Fruit fly (Drosophila melanogaster) whole organism, embryonic: Measurements from ENCODE around the gene VhaM9.7-d.
A peak's percentile ranks its signal among the peaks of the same experiment; 100 is the strongest.

ENCODE experiments used
- Blimp-1 ChIP-seq: fragments of 200-800 bp; sonication (Bioruptor generic); optimal IDR thresholded peaks from 3 replicates; lab custom pipeline; 2018; ENCODE audit warnings: missing biosample characterization, missing genetic modification characterization, mild to moderate bottlenecking, moderate library complexity, missing genetic modification reagents
- CG10274 ChIP-seq: fragments of 200-800 bp; sonication (Bioruptor generic); optimal IDR thresholded peaks from 3 replicates; lab custom pipeline; 2017; ENCODE audit warnings: missing biosample characterization, mild to moderate bottlenecking, missing genetic modification characterization
- CG11504 ChIP-seq: fragments of 200-800 bp; sonication (Bioruptor generic); optimal IDR thresholded peaks from 3 replicates; lab custom pipeline; 2019; ENCODE audit warnings: missing biosample characterization, mild to moderate bottlenecking, missing genetic modification characterization, moderate library complexity
- CG12659 ChIP-seq: fragments of 200-800 bp; sonication (Bioruptor generic); optimal IDR thresholded peaks from 3 replicates; lab custom pipeline; 2017; ENCODE audit warnings: mild to moderate bottlenecking, missing biosample characterization, missing genetic modification reagents, missing genetic modification characterization
- CG12769 ChIP-seq: fragments of 200-800 bp; sonication (Bioruptor generic); optimal IDR thresholded peaks from 2 replicates; lab custom pipeline; 2019; ENCODE audit warnings: missing biosample characterization, mild to moderate bottlenecking, missing genetic modification characterization, moderate library complexity
- CG13287 ChIP-seq: fragments of 200-800 bp; sonication (Bioruptor generic); IDR thresholded peaks from 2 replicates; pipeline ENCODE4 v1.3.6; 2022; ENCODE audit warnings: missing biosample characterization, missing genetic modification characterization; ENCODE audit not compliant: partially characterized antibody
- CG13894 ChIP-seq: fragments of 200-800 bp; sonication (Bioruptor generic); optimal IDR thresholded peaks from 3 replicates; lab custom pipeline; 2018; ENCODE audit warnings: missing biosample characterization, mild to moderate bottlenecking, missing genetic modification characterization, moderate library complexity
- CG14667 ChIP-seq: fragments of 200-800 bp; sonication (Bioruptor generic); IDR thresholded peaks from 2 replicates; pipeline ENCODE4 v1.3.6; 2022; ENCODE audit warnings: missing biosample characterization, missing genetic modification characterization
- CG15011 ChIP-seq: fragments of 200-800 bp; sonication (Bioruptor generic); optimal IDR thresholded peaks from 3 replicates; lab custom pipeline; 2018; ENCODE audit warnings: missing biosample characterization, mild to moderate bottlenecking, missing genetic modification characterization
- CG15073 ChIP-seq: fragments of 200-800 bp; sonication (Bioruptor generic); optimal IDR thresholded peaks from 2 replicates; lab custom pipeline; 2016; ENCODE audit warnings: missing biosample characterization, missing genetic modification characterization
- CG15514 ChIP-seq: fragments of 200-800 bp; sonication (Bioruptor generic); optimal IDR thresholded peaks from 3 replicates; lab custom pipeline; 2017; ENCODE audit warnings: missing biosample characterization, missing genetic modification characterization, mild to moderate bottlenecking, moderate library complexity, missing genetic modification reagents
- CG16813 ChIP-seq: fragments of 200-800 bp; sonication (Bioruptor generic); IDR thresholded peaks from 3 replicates; pipeline ENCODE4 v1.3.6; 2022; ENCODE audit warnings: missing biosample characterization, missing genetic modification characterization; ENCODE audit not compliant: partially characterized antibody
- CG17612 ChIP-seq: fragments of 200-800 bp; sonication (Bioruptor generic); IDR thresholded peaks from 2 replicates; pipeline ENCODE4 v1.3.6; 2022; ENCODE audit warnings: missing biosample characterization, missing genetic modification characterization
- CG17912 ChIP-seq: fragments of 200-800 bp; sonication (Bioruptor generic); optimal IDR thresholded peaks from 2 replicates; lab custom pipeline; 2018; ENCODE audit warnings: missing biosample characterization, mild to moderate bottlenecking, missing genetic modification characterization
- CG18011 ChIP-seq: fragments of 200-800 bp; sonication (Bioruptor generic); optimal IDR thresholded peaks from 2 replicates; lab custom pipeline; 2017; ENCODE audit warnings: missing biosample characterization, missing genetic modification characterization, mild to moderate bottlenecking, moderate library complexity, missing genotype
- CG18262 ChIP-seq: fragments of 200-800 bp; optimal IDR thresholded peaks from 3 replicates; lab custom pipeline; 2019; ENCODE audit warnings: missing biosample characterization, mild to moderate bottlenecking, missing genetic modification characterization, moderate library complexity
- CG2199 ChIP-seq: fragments of 200-800 bp; sonication (Bioruptor generic); IDR thresholded peaks from 3 replicates; pipeline ENCODE4 v1.3.6; 2022; ENCODE audit warnings: missing biosample characterization, missing genetic modification characterization
- CG2202 ChIP-seq: fragments of 200-800 bp; sonication (Bioruptor generic); optimal IDR thresholded peaks from 2 replicates; lab custom pipeline; 2018; ENCODE audit warnings: missing biosample characterization, mild to moderate bottlenecking, missing genetic modification characterization
- CG32532 ChIP-seq: fragments of 200-800 bp; sonication (Bioruptor generic); IDR thresholded peaks from 2 replicates; pipeline ENCODE4 v1.3.6; 2022; ENCODE audit warnings: missing biosample characterization, missing genetic modification characterization
- CG3407 ChIP-seq: fragments of 200-800 bp; sonication (Bioruptor generic); optimal IDR thresholded peaks from 2 replicates; lab custom pipeline; 2018; ENCODE audit warnings: missing biosample characterization, mild to moderate bottlenecking, missing genetic modification characterization
- CG3726 ChIP-seq: fragments of 200-800 bp; sonication (Bioruptor generic); IDR thresholded peaks from 3 replicates; pipeline ENCODE4, ENCODE4 v1.3.6; 2022; ENCODE audit warnings: missing biosample characterization, missing genetic modification characterization
- CG4820 ChIP-seq: fragments of 200-800 bp; sonication (Bioruptor generic); optimal IDR thresholded peaks from 3 replicates; lab custom pipeline; 2016; ENCODE audit warnings: missing biosample characterization, missing genetic modification characterization
- CG6254 ChIP-seq: fragments of 200-800 bp; sonication (Bioruptor generic); optimal IDR thresholded peaks from 3 replicates; lab custom pipeline; 2017; ENCODE audit warnings: mild to moderate bottlenecking, missing biosample characterization, missing genetic modification reagents, missing genetic modification characterization
- CG6854 ChIP-seq: fragments of 200-800 bp; sonication (Bioruptor generic); optimal IDR thresholded peaks from 3 replicates; lab custom pipeline; 2017; ENCODE audit warnings: missing biosample characterization, mild to moderate bottlenecking, missing genetic modification characterization
- CkIIα-i1 ChIP-seq: fragments of 200-800 bp; sonication (Bioruptor generic); IDR thresholded peaks from 2 replicates; pipeline ENCODE4 v1.3.6; 2022; ENCODE audit warnings: missing biosample characterization, missing genetic modification characterization
- CrebB ChIP-seq: fragments of 200-800 bp; sonication (Bioruptor generic); optimal IDR thresholded peaks from 3 replicates; lab custom pipeline; 2018; ENCODE audit warnings: missing biosample characterization, mild to moderate bottlenecking, missing genetic modification characterization
- ERR ChIP-seq: fragments of 200-800 bp; sonication (Bioruptor generic); optimal IDR thresholded peaks from 2 replicates; lab custom pipeline; 2016; ENCODE audit warnings: missing biosample characterization, missing genetic modification characterization
- Ets97D ChIP-seq: fragments of 200-800 bp; sonication (Bioruptor generic); optimal IDR thresholded peaks from 3 replicates; lab custom pipeline; 2016; ENCODE audit warnings: missing biosample characterization, missing genetic modification characterization
- Hr78 ChIP-seq, 2 experiments: fragments of 200-800 bp in 1 of 2; fragments of >200 bp in 1 of 2; sonication (Bioruptor generic) in 1 of 2; optimal IDR thresholded peaks; 2 replicates each; lab custom pipeline; 2017 to 2019; ENCODE audit warnings: missing biosample characterization in 2 of 2, missing genetic modification characterization in 2 of 2, mild to moderate bottlenecking in 1 of 2, moderate library complexity in 1 of 2
- MBD-R2 ChIP-seq: fragments of 200-800 bp; sonication (Bioruptor generic); IDR thresholded peaks from 2 replicates; pipeline ENCODE4 v1.3.6; 2022; ENCODE audit warnings: missing biosample characterization, missing genetic modification characterization
- MTF-1 ChIP-seq: fragments of 200-800 bp; sonication (Bioruptor generic); optimal IDR thresholded peaks from 2 replicates; lab custom pipeline; 2018; ENCODE audit warnings: missing biosample characterization, mild to moderate bottlenecking, missing genetic modification characterization, borderline replicate concordance
- Med ChIP-seq: fragments of 200-800 bp; sonication (Bioruptor generic); peaks from one replicate; lab custom pipeline; 2016; ENCODE audit warnings: missing biosample characterization, missing genetic modification characterization, mild to moderate bottlenecking, inconsistent platforms, moderate library complexity
- Meics ChIP-seq: fragments of 200-800 bp; sonication (Bioruptor generic); optimal IDR thresholded peaks from 2 replicates; lab custom pipeline; 2017; ENCODE audit warnings: missing biosample characterization, mild to moderate bottlenecking, missing genetic modification characterization
- Pdp1 ChIP-seq, 2 experiments: fragments of 200-800 bp; sonication (Bioruptor generic); optimal IDR thresholded peaks; 3 replicates each; lab custom pipeline; 2016; ENCODE audit warnings: missing biosample characterization in 2 of 2, missing genetic modification characterization in 2 of 2, mild to moderate bottlenecking in 1 of 2, moderate library complexity in 1 of 2
- Sox100B ChIP-seq: fragments of 200-800 bp; sonication (Bioruptor generic); optimal IDR thresholded peaks from 3 replicates; lab custom pipeline; 2018; ENCODE audit warnings: missing biosample characterization, mild to moderate bottlenecking, missing genetic modification characterization
- cg ChIP-seq: fragments of 200-800 bp; sonication (Bioruptor generic); optimal IDR thresholded peaks from 3 replicates; lab custom pipeline; 2019; ENCODE audit warnings: missing biosample characterization, mild to moderate bottlenecking, missing genetic modification characterization, moderate library complexity
- eve ChIP-seq, 2 experiments: fragments of >200 bp; optimal IDR thresholded peaks; 2 replicates each; lab custom pipeline; 2017; ENCODE audit warnings: missing biosample characterization in 2 of 2, missing genetic modification characterization in 2 of 2
- gem ChIP-seq: fragments of 200-800 bp; sonication (Bioruptor generic); optimal IDR thresholded peaks from 2 replicates; lab custom pipeline; 2019; ENCODE audit warnings: missing biosample characterization, mild to moderate bottlenecking, missing genetic modification characterization, moderate library complexity
- grn ChIP-seq: fragments of 200-800 bp; sonication (Bioruptor generic); optimal IDR thresholded peaks from 3 replicates; lab custom pipeline; 2017; ENCODE audit warnings: missing biosample characterization, missing genetic modification characterization
- h ChIP-seq: fragments of >200 bp; optimal IDR thresholded peaks from 2 replicates; lab custom pipeline; 2017
- mirr ChIP-seq: fragments of 200-800 bp; sonication (Bioruptor generic); optimal IDR thresholded peaks from 3 replicates; lab custom pipeline; 2018; ENCODE audit warnings: missing biosample characterization, mild to moderate bottlenecking, missing genetic modification characterization
- nmo ChIP-seq: fragments of 200-800 bp; sonication (Bioruptor generic); optimal IDR thresholded peaks from 2 replicates; lab custom pipeline; 2018; ENCODE audit warnings: missing biosample characterization, mild to moderate bottlenecking, missing genetic modification characterization, moderate library complexity
- oc ChIP-seq: fragments of 200-800 bp; sonication (Bioruptor generic); optimal IDR thresholded peaks from 2 replicates; lab custom pipeline; 2018; ENCODE audit warnings: missing biosample characterization, mild to moderate bottlenecking, missing genetic modification characterization, moderate library complexity
- rib ChIP-seq: fragments of 200-800 bp; sonication (Bioruptor generic); IDR thresholded peaks from 2 replicates; pipeline ENCODE4 v1.3.6; 2022; ENCODE audit warnings: missing biosample characterization, missing genetic modification characterization
- ro ChIP-seq: fragments of 200-800 bp; sonication (Bioruptor generic); IDR thresholded peaks from 2 replicates; pipeline ENCODE4 v1.3.6; 2022; ENCODE audit warnings: missing biosample characterization, missing genetic modification characterization
- slp2 ChIP-seq: fragments of 200-800 bp; sonication (Bioruptor generic); optimal IDR thresholded peaks from 2 replicates; lab custom pipeline; 2016; ENCODE audit warnings: missing biosample characterization, missing genetic modification characterization
- vfl ChIP-seq: fragments of 200-800 bp; sonication (Bioruptor generic); optimal IDR thresholded peaks from 2 replicates; lab custom pipeline; 2016; ENCODE audit warnings: missing biosample characterization, missing genetic modification characterization
- vnd ChIP-seq: fragments of 200-800 bp; sonication (Bioruptor generic); IDR thresholded peaks from 3 replicates; pipeline ENCODE4 v1.3.6; 2022; ENCODE audit warnings: missing biosample characterization, missing genetic modification characterization; ENCODE audit not compliant: partially characterized antibody

Gene VhaM9.7-d

DNA sequence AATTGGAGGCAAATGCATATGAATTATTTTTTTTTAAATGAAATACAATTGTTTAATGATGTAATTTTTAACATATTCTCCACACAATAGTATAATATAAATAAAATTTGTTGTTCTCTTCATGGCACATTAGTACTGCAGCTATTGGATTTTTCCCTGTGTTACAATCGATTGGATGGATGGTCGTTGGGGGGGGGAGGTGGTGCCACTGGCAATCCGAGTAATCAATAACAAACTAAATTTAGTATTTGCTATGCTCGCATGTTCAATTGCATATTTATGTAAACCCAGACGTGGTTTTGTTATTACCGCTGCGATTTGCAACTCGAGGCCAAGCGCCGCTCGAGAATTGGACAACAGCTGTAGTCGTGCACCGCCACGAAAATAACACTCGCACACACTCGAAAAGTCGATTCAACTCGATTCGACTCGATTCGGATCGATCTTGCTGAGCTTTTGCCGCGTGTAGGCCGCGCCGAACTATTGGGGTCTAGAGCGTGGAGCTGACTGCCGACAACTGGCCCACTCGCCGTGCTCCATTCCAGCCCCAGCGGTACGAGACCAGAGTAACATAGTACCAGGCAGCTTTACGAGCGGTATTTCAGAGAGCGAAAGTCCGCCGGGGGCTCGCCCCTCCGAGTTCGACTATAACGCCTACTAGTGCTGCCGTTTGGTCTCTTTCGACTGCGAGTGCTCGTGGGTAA, 12.4 kb downstream of the VhaM9.7-d start, which contains the start of gene CG18622 (continued):
- peak; percentile 54 for TF ChIP-seq CG12769
- TF ChIP-seq vnd (GFP tag; lab: Robert Waterston, UW): peak; percentile 44; the same call in 1 of the 3 replicates
- no peak for TF ChIP-seq CG18011 (GFP tag; lab: Kevin White, UChicago)
- no peak for TF ChIP-seq CG14667
- TF ChIP-seq CG16813 (GFP tag; lab: Robert Waterston, UW): 0 out of 3 replicates have a peak, but pooled peaks have one; percentile 18
- no peak for TF ChIP-seq CG6854
- TF ChIP-seq CG32532: peak; percentile 29
- TF ChIP-seq CG18262 (tag; lab: Kevin White, UChicago): peak; percentile 3
- TF ChIP-seq MTF-1 (GFP tag; lab: Kevin White, UChicago): no peak
- peak; percentile 34 for TF ChIP-seq oc
- TF ChIP-seq CrebB: no peak
- TF ChIP-seq CkIIα-i1 (GFP tag; lab: Robert Waterston, UW): no peak
- TF ChIP-seq CG10274: no peak
- peak; percentile 11 for TF ChIP-seq Sox100B (GFP tag; lab: Kevin White, UChicago)
- no peak for TF ChIP-seq CG4820
- peak; percentile 7 for TF ChIP-seq cg (GFP tag; lab: Kevin White, UChicago)
- no peak for TF ChIP-seq Ets97D (GFP tag; lab: Kevin White, UChicago)
- TF ChIP-seq slp2 (GFP tag; lab: Kevin White, UChicago): no peak
- peak; percentile 11 for TF ChIP-seq ERR (GFP tag; lab: Kevin White, UChicago)
- peak; percentile 4 for TF ChIP-seq CG3407 (GFP tag; lab: Kevin White, UChicago)
- no peak for TF ChIP-seq CG15073 (GFP tag; lab: Kevin White, UChicago)
- TF ChIP-seq CG17912 (GFP tag; lab: Kevin White, UChicago): no peak
- TF ChIP-seq CG12659 (GFP tag; lab: Kevin White, UChicago): peak; percentile 24
- no peak for TF ChIP-seq CG17612 (GFP tag; lab: Robert Waterston, UW)
- TF ChIP-seq Blimp-1 (GFP tag; lab: Kevin White, UChicago): peak; percentile 74
- no peak for TF ChIP-seq CG3726 (GFP tag; lab: Robert Waterston, UW)
- no peak for TF ChIP-seq CG2202 (tag; lab: Kevin White, UChicago)
- peak; percentile 2 for TF ChIP-seq grn
- no peak for TF ChIP-seq Pdp1 (GFP tag; optimal IDR thresholded peaks at IDR 0.05; lab: Kevin White, UChicago)
- no peak for TF ChIP-seq vfl (GFP tag; lab: Kevin White, UChicago)
- TF ChIP-seq Med (GFP tag; lab: Kevin White, UChicago): peak; percentile 76
- TF ChIP-seq mirr (GFP tag; lab: Kevin White, UChicago): peak; percentile 75
- no peak for TF ChIP-seq Meics (GFP tag; lab: Kevin White, UChicago)
- no peak for TF ChIP-seq h (lab: Kevin White, UChicago)
- TF ChIP-seq Hr78 (GFP tag; optimal IDR thresholded peaks at IDR 0.05; lab: Kevin White, UChicago): no peak
- peak; percentile 11; the same call in 1 of the 3 replicates for TF ChIP-seq CG2199 (GFP tag; lab: Robert Waterston, UW)
- peak; percentile 12 for TF ChIP-seq nmo (GFP tag; lab: Kevin White, UChicago)
- peak; percentile 30 for TF ChIP-seq CG15514 (GFP tag; lab: Kevin White, UChicago)
- peak; percentile 64; the same call in 1 of the 2 replicates for TF ChIP-seq rib (GFP tag; lab: Robert Waterston, UW)
- peak; percentile 45 for TF ChIP-seq CG11504 (tag; lab: Kevin White, UChicago)
- 0 out of 2 replicates have a peak, but pooled peaks have one; percentile 19 for TF ChIP-seq MBD-R2 (GFP tag; lab: Robert Waterston, UW)
- no peak for TF ChIP-seq CG15011 (GFP tag; lab: Kevin White, UChicago)
- TF ChIP-seq CG6254 (GFP tag; lab: Kevin White, UChicago): no peak
- peak; percentile 63; the same call in 1 of the 2 replicates for TF ChIP-seq CG13287 (GFP tag; lab: Robert Waterston, UW)
- TF ChIP-seq ro (GFP tag; lab: Robert Waterston, UW): no peak
- TF ChIP-seq gem (tag; lab: Kevin White, UChicago): peak; percentile 46
- no peak for TF ChIP-seq eve (GFP tag; optimal IDR thresholded peaks at IDR 0.05; lab: Kevin White, UChicago)
- peak; percentile 95 for TF ChIP-seq CG13894 (tag; lab: Kevin White, UChicago)
